Fruit fly (Drosophila melanogaster) whole organism, pupa: Measurements from ENCODE around the gene Acer.

Experiments used
- CG10348 ChIP-seq: fragments of 200-800 bp; sonication (Bioruptor generic); IDR thresholded peaks from 2 replicates; pipeline ENCODE4 v1.3.6; 2022; ENCODE audit warnings: missing biosample characterization, missing genetic modification characterization
- CG12605 ChIP-seq: fragments of 200-800 bp; sonication (Bioruptor generic); IDR thresholded peaks from 2 replicates; pipeline ENCODE4 v1.3.6; 2022; ENCODE audit warnings: missing biosample characterization, missing genetic modification characterization
- CG13204 ChIP-seq: fragments of 200-800 bp; sonication (Bioruptor generic); optimal IDR thresholded peaks from 2 replicates; lab custom pipeline; 2018; ENCODE audit warnings: missing biosample characterization, mild to moderate bottlenecking, missing genetic modification characterization, moderate library complexity
- CG14655 ChIP-seq: fragments of 200-800 bp; sonication (Bioruptor generic); optimal IDR thresholded peaks from 3 replicates; lab custom pipeline; 2017; ENCODE audit warnings: mild to moderate bottlenecking, missing biosample characterization, missing genetic modification reagents, missing genetic modification characterization
- CG15710 ChIP-seq: fragments of 200-800 bp; sonication (Bioruptor generic); optimal IDR thresholded peaks from 2 replicates; lab custom pipeline; 2018; ENCODE audit warnings: missing biosample characterization, mild to moderate bottlenecking, missing genetic modification characterization, moderate library complexity
- CG17806 ChIP-seq: fragments of 200-800 bp; sonication (Bioruptor generic); optimal IDR thresholded peaks from 2 replicates; lab custom pipeline; 2018; ENCODE audit warnings: missing biosample characterization, mild to moderate bottlenecking, missing genetic modification characterization, moderate library complexity
- CG32121 ChIP-seq: fragments of 200-800 bp; sonication (Bioruptor generic); IDR thresholded peaks from 2 replicates; pipeline ENCODE4 v1.3.6; 2022; ENCODE audit warnings: missing biosample characterization, missing genetic modification characterization
- CG34367 ChIP-seq: fragments of 200-800 bp; sonication (Bioruptor generic); optimal IDR thresholded peaks from 2 replicates; lab custom pipeline; 2018; ENCODE audit warnings: missing biosample characterization, mild to moderate bottlenecking, missing genetic modification characterization
- CG4496 ChIP-seq: fragments of 200-800 bp; sonication (Bioruptor generic); IDR thresholded peaks from 3 replicates; pipeline ENCODE4 v1.3.6; 2022; ENCODE audit warnings: missing biosample characterization, missing genetic modification characterization
- CG8159 ChIP-seq: fragments of 200-800 bp; sonication (Bioruptor generic); optimal IDR thresholded peaks from 3 replicates; lab custom pipeline; 2018; ENCODE audit warnings: missing biosample characterization, mild to moderate bottlenecking, missing genetic modification characterization, moderate library complexity
- CG8301 ChIP-seq: fragments of 200-800 bp; sonication (Bioruptor generic); optimal IDR thresholded peaks from 2 replicates; lab custom pipeline; 2018; ENCODE audit warnings: missing biosample characterization, mild to moderate bottlenecking, missing genetic modification characterization
- CG9948 ChIP-seq: fragments of 200-800 bp; sonication (Bioruptor generic); optimal IDR thresholded peaks from 2 replicates; lab custom pipeline; 2018; ENCODE audit warnings: missing biosample characterization, mild to moderate bottlenecking, missing genetic modification characterization, moderate library complexity
- D1 ChIP-seq: fragments of 200-800 bp; sonication (Bioruptor generic); optimal IDR thresholded peaks from 2 replicates; lab custom pipeline; 2018; ENCODE audit warnings: missing biosample characterization, mild to moderate bottlenecking, missing genetic modification characterization, moderate library complexity
- EcR ChIP-seq: fragments of 200-800 bp; sonication (Bioruptor generic); optimal IDR thresholded peaks from 3 replicates; lab custom pipeline; 2019; ENCODE audit warnings: missing biosample characterization, missing genetic modification characterization, mild to moderate bottlenecking, moderate library complexity, missing genetic modification reagents
- Ets98B ChIP-seq: fragments of 200-800 bp; sonication (Bioruptor generic); IDR thresholded peaks from 2 replicates; pipeline ENCODE4 v1.3.6; 2022; ENCODE audit warnings: missing biosample characterization, missing genetic modification characterization
- Pif1A ChIP-seq: fragments of 200-800 bp; sonication (Bioruptor generic); optimal IDR thresholded peaks from 3 replicates; lab custom pipeline; 2016; ENCODE audit warnings: missing biosample characterization, missing genetic modification characterization
- Pif1B ChIP-seq: fragments of 200-800 bp; sonication (Bioruptor generic); optimal IDR thresholded peaks from 3 replicates; lab custom pipeline; 2016; ENCODE audit warnings: missing biosample characterization, missing genetic modification characterization
- Snoo ChIP-seq: fragments of 200-800 bp; sonication (Bioruptor generic); optimal IDR thresholded peaks from 3 replicates; lab custom pipeline; 2017; ENCODE audit warnings: missing biosample characterization, mild to moderate bottlenecking, missing genetic modification characterization, inconsistent platforms
- fd96Ca ChIP-seq: fragments of 200-800 bp; sonication (Bioruptor generic); IDR thresholded peaks from 3 replicates; pipeline ENCODE4 v1.3.6; 2022; ENCODE audit warnings: missing biosample characterization, missing genetic modification characterization
- gl ChIP-seq: fragments of 200-800 bp; sonication (Bioruptor generic); optimal IDR thresholded peaks from 2 replicates; lab custom pipeline; 2018; ENCODE audit warnings: missing biosample characterization, mild to moderate bottlenecking, missing genetic modification characterization
- rn ChIP-seq: fragments of 200-800 bp; sonication (Bioruptor generic); IDR thresholded peaks from 2 replicates; pipeline ENCODE4 v1.3.6; 2022; ENCODE audit warnings: missing biosample characterization, missing genetic modification characterization

Gene Acer

dm6 chr2L:8522781-8523180 lies 1.0 kb downstream of the Acer start:
- TF ChIP-seq gl (tag; lab: Kevin White, UChicago) (no peak), CG34367 (no peak), Snoo (tag; lab: Kevin White, UChicago) (no peak), CG14655 (GFP tag; lab: Kevin White, UChicago) (no peak), Ets98B (GFP tag; lab: Robert Waterston, UW) (no peak), CG17806 (tag; lab: Kevin White, UChicago) (no peak), Pif1B (GFP tag; lab: Kevin White, UChicago) (no peak), Pif1A (no peak), CG8301 (tag; lab: Kevin White, UChicago) (no peak), CG13204 (no peak), fd96Ca (GFP tag; lab: Robert Waterston, UW) (no peak)

dm6 chr2L:8525000-8525399 lies 3.3 kb downstream of the Acer start:
- TF ChIP-seq Pif1B (GFP tag; lab: Kevin White, UChicago) (no peak), D1 (tag; lab: Kevin White, UChicago) (no peak), Snoo (tag; lab: Kevin White, UChicago) (no peak), CG8159 (no peak), EcR (GFP tag; lab: Kevin White, UChicago) (no peak), CG15710 (tag; lab: Kevin White, UChicago) (no peak), CG12605 (GFP tag; lab: Robert Waterston, UW) (no peak), Pif1A (no peak), CG14655 (GFP tag; lab: Kevin White, UChicago) (no peak), CG32121 (no peak), CG8301 (tag; lab: Kevin White, UChicago) (no peak), Ets98B (GFP tag; lab: Robert Waterston, UW) (no peak)

- TF ChIP-seq CG8301 (tag; lab: Kevin White, UChicago) (no peak), Pif1B (GFP tag; lab: Kevin White, UChicago) (no peak), rn (GFP tag; lab: Robert Waterston, UW) (no peak), CG17806 (tag; lab: Kevin White, UChicago) (peak; percentile 2)
Measured at dm6 chr2L:8528318-8528717, 6.6 kb downstream of the Acer start, which contains the start of the genes lmgA and lmgB. TSS of gene lmgA (minus strand) at chr2L:8528618. TSS of gene lmgB (minus strand) at chr2L:8528618.

dm6 chr2L:8528951-8529430 lies 7.3 kb downstream of the Acer start, which contains the start of gene CG17834:
TSS of gene CG17834 (plus strand) at chr2L:8529141.
- TF ChIP-seq Ets98B (GFP tag; lab: Robert Waterston, UW), result peak; percentile 64; the same call in 1 of the 2 replicates
- TF ChIP-seq CG13204, result no peak
- no peak for TF ChIP-seq D1 (tag; lab: Kevin White, UChicago)
- TF ChIP-seq Pif1A, result no peak
- no peak for TF ChIP-seq rn (GFP tag; lab: Robert Waterston, UW)
- no peak for TF ChIP-seq Pif1B (GFP tag; lab: Kevin White, UChicago)
- TF ChIP-seq CG12605 (GFP tag; lab: Robert Waterston, UW), result no peak
- TF ChIP-seq CG4496 (GFP tag; lab: Robert Waterston, UW), result peak; percentile 49; the same call in 1 of the 3 replicates
- TF ChIP-seq CG14655 (GFP tag; lab: Kevin White, UChicago), result no peak
- peak; percentile 34 for TF ChIP-seq Snoo (tag; lab: Kevin White, UChicago)
- peak; percentile 81 for TF ChIP-seq EcR (GFP tag; lab: Kevin White, UChicago)
- no peak for TF ChIP-seq CG10348 (GFP tag; lab: Robert Waterston, UW)
- no peak for TF ChIP-seq CG17806 (tag; lab: Kevin White, UChicago)
- TF ChIP-seq, all 21 proteins: peak for 4

- TF ChIP-seq rn (GFP tag; lab: Robert Waterston, UW) (no peak), CG17806 (tag; lab: Kevin White, UChicago) (no peak), D1 (tag; lab: Kevin White, UChicago) (no peak), CG14655 (GFP tag; lab: Kevin White, UChicago) (no peak), Ets98B (GFP tag; lab: Robert Waterston, UW) (no peak), fd96Ca (GFP tag; lab: Robert Waterston, UW) (no peak), EcR (GFP tag; lab: Kevin White, UChicago) (no peak), CG34367 (no peak), CG9948 (tag; lab: Kevin White, UChicago) (no peak), CG12605 (GFP tag; lab: Robert Waterston, UW) (no peak), Pif1B (GFP tag; lab: Kevin White, UChicago) (no peak), CG4496 (GFP tag; lab: Robert Waterston, UW) (no peak), CG8301 (tag; lab: Kevin White, UChicago) (no peak), gl (tag; lab: Kevin White, UChicago) (no peak), CG32121 (no peak), CG15710 (tag; lab: Kevin White, UChicago) (no peak), Snoo (tag; lab: Kevin White, UChicago) (no peak), CG10348 (GFP tag; lab: Robert Waterston, UW) (no peak)
- TF ChIP-seq, all 21 proteins: peak for 0
Measured at dm6 chr2L:8530189-8530588, 8.5 kb downstream of the Acer start.

dm6 chr2L:8532790-8533189 lies 11.1 kb downstream of the Acer start:
- TF ChIP-seq Ets98B (GFP tag; lab: Robert Waterston, UW) (no peak), D1 (tag; lab: Kevin White, UChicago) (no peak), CG17806 (tag; lab: Kevin White, UChicago) (no peak), gl (tag; lab: Kevin White, UChicago) (no peak)
